Fruit fly (Drosophila melanogaster) whole organism, adult: ENCODE data around the gene Mhc.

Source experiments
- CG11617 ChIP-seq: fragments of 200-800 bp; sonication (Bioruptor generic); optimal IDR thresholded peaks from 2 replicates; lab custom pipeline; 2017; ENCODE audit warnings: mild to moderate bottlenecking, missing biosample characterization, missing genetic modification reagents, missing genetic modification characterization
- CG12768 ChIP-seq: fragments of 200-800 bp; sonication (Bioruptor generic); optimal IDR thresholded peaks from 2 replicates; lab custom pipeline; 2017; ENCODE audit warnings: missing biosample characterization, missing genetic modification characterization, mild to moderate bottlenecking, moderate library complexity, missing genetic modification reagents
- CG14711 ChIP-seq: fragments of 200-800 bp; sonication (Bioruptor generic); optimal IDR thresholded peaks from 2 replicates; lab custom pipeline; 2018; ENCODE audit warnings: missing biosample characterization, mild to moderate bottlenecking, missing genetic modification characterization, moderate library complexity
- CG1620 ChIP-seq: fragments of 200-800 bp; sonication (Bioruptor generic); optimal IDR thresholded peaks from 2 replicates; lab custom pipeline; 2016; ENCODE audit warnings: missing biosample characterization, missing genetic modification characterization
- CG33017 ChIP-seq: fragments of 200-800 bp; sonication (Bioruptor generic); optimal IDR thresholded peaks from 2 replicates; lab custom pipeline; 2018; ENCODE audit warnings: missing biosample characterization, mild to moderate bottlenecking, missing genetic modification characterization, moderate library complexity
- CG7101 ChIP-seq: fragments of 200-800 bp; sonication (Bioruptor generic); optimal IDR thresholded peaks from 2 replicates; lab custom pipeline; 2018; ENCODE audit warnings: missing biosample characterization, mild to moderate bottlenecking, missing genetic modification characterization, moderate library complexity
- Hr96 ChIP-seq: fragments of 200-800 bp; sonication (Bioruptor generic); optimal IDR thresholded peaks from 2 replicates; lab custom pipeline; 2016; ENCODE audit warnings: missing biosample characterization, missing genetic modification characterization
- bab1 ChIP-seq: fragments of 200-800 bp; sonication (Bioruptor generic); optimal IDR thresholded peaks from 3 replicates; lab custom pipeline; 2019; ENCODE audit warnings: missing biosample characterization, mild to moderate bottlenecking, missing genetic modification characterization, moderate library complexity
- cic ChIP-seq: fragments of 200-800 bp; sonication (Bioruptor generic); optimal IDR thresholded peaks from 2 replicates; lab custom pipeline; 2017; ENCODE audit warnings: missing biosample characterization, mild to moderate bottlenecking, missing genetic modification characterization, moderate library complexity
- cnc ChIP-seq, 2 experiments: fragments of >200 bp; optimal IDR thresholded peaks; 2 replicates each; lab custom pipeline; 2017
- kay ChIP-seq: fragments of 200-800 bp; sonication (Bioruptor generic); peaks from one replicate; lab custom pipeline; 2016; ENCODE audit warnings: missing biosample characterization, missing genetic modification characterization, borderline replicate concordance
- tj ChIP-seq: fragments of 200-800 bp; sonication (Bioruptor generic); optimal IDR thresholded peaks from 3 replicates; lab custom pipeline; 2017; ENCODE audit warnings: missing biosample characterization, mild to moderate bottlenecking, missing genetic modification characterization, moderate library complexity
- toe ChIP-seq: fragments of 200-800 bp; sonication (Bioruptor generic); optimal IDR thresholded peaks from 2 replicates; lab custom pipeline; 2016; ENCODE audit warnings: missing biosample characterization, missing genetic modification characterization

- TF ChIP-seq CG11617 (GFP tag; lab: Kevin White, UChicago): no peak
- no peak for TF ChIP-seq CG1620 (GFP tag; lab: Kevin White, UChicago)
- TF ChIP-seq CG14711 (tag; lab: Kevin White, UChicago): no peak
- no peak for TF ChIP-seq bab1 (GFP tag; lab: Kevin White, UChicago)
- TF ChIP-seq cic: no peak
- TF ChIP-seq kay (GFP tag; lab: Kevin White, UChicago): no peak
- TF ChIP-seq toe (GFP tag; lab: Kevin White, UChicago): no peak
- no peak for TF ChIP-seq CG33017 (tag; lab: Kevin White, UChicago)
- TF ChIP-seq CG7101 (tag; lab: Kevin White, UChicago): no peak
- TF ChIP-seq cnc (optimal IDR thresholded peaks at IDR 0.05; lab: Kevin White, UChicago): no peak
- TF ChIP-seq tj: no peak
- no peak for TF ChIP-seq Hr96 (GFP tag; lab: Kevin White, UChicago)
- TF ChIP-seq CG12768 (GFP tag; lab: Kevin White, UChicago): no peak
These were observed 68.0 kb downstream of the Mhc start, which contains the start of gene CG13282 for dm6 chr2L:16834402-16834801.
